Fruit fly (Drosophila melanogaster) whole organism, embryonic: Measurements from ENCODE around the gene Mlc2.

ENCODE experiments used
- CG1024 ChIP-seq: fragments of 200-800 bp; sonication (Bioruptor generic); IDR thresholded peaks from 2 replicates; pipeline ENCODE4 v1.3.6; 2022; ENCODE audit warnings: missing biosample characterization, missing genetic modification characterization
- CG10267 ChIP-seq: fragments of 200-800 bp; sonication (Bioruptor generic); optimal IDR thresholded peaks from 2 replicates; lab custom pipeline; 2018; ENCODE audit warnings: missing biosample characterization, mild to moderate bottlenecking, missing genetic modification characterization, moderate library complexity
- CG10321 ChIP-seq: fragments of 200-800 bp; sonication (Bioruptor generic); IDR thresholded peaks from 2 replicates; pipeline ENCODE4 v1.3.6; 2022; ENCODE audit warnings: missing biosample characterization, missing genetic modification characterization
- CG10959 ChIP-seq: fragments of 200-800 bp; sonication (Bioruptor generic); IDR thresholded peaks from 2 replicates; pipeline ENCODE4 v1.3.6; 2022; ENCODE audit warnings: missing biosample characterization, missing genetic modification characterization
- CG11504 ChIP-seq: fragments of 200-800 bp; sonication (Bioruptor generic); optimal IDR thresholded peaks from 3 replicates; lab custom pipeline; 2019; ENCODE audit warnings: missing biosample characterization, mild to moderate bottlenecking, missing genetic modification characterization, moderate library complexity
- CG12769 ChIP-seq: fragments of 200-800 bp; sonication (Bioruptor generic); optimal IDR thresholded peaks from 2 replicates; lab custom pipeline; 2019; ENCODE audit warnings: missing biosample characterization, mild to moderate bottlenecking, missing genetic modification characterization, moderate library complexity
- CG14860 ChIP-seq: fragments of 200-800 bp; sonication (Bioruptor generic); IDR thresholded peaks from 3 replicates; pipeline ENCODE4 v1.3.6; 2022; ENCODE audit warnings: missing biosample characterization, missing genetic modification characterization; ENCODE audit not compliant: partially characterized antibody
- CG16779 ChIP-seq: fragments of 200-800 bp; sonication (Bioruptor generic); IDR thresholded peaks from 2 replicates; pipeline ENCODE4 v1.3.6; 2022; ENCODE audit warnings: missing biosample characterization, missing genetic modification characterization
- CG1792 ChIP-seq: fragments of 200-800 bp; sonication (Bioruptor generic); optimal IDR thresholded peaks from 2 replicates; lab custom pipeline; 2016; ENCODE audit warnings: missing biosample characterization, missing genetic modification characterization
- CG18262 ChIP-seq: fragments of 200-800 bp; optimal IDR thresholded peaks from 3 replicates; lab custom pipeline; 2019; ENCODE audit warnings: missing biosample characterization, mild to moderate bottlenecking, missing genetic modification characterization, moderate library complexity
- CG2712 ChIP-seq: fragments of 200-800 bp; optimal IDR thresholded peaks from 3 replicates; lab custom pipeline; 2019; ENCODE audit warnings: missing biosample characterization, mild to moderate bottlenecking, missing genetic modification characterization, moderate library complexity
- CG33557 ChIP-seq: fragments of 200-800 bp; sonication (Bioruptor generic); optimal IDR thresholded peaks from 2 replicates; lab custom pipeline; 2019; ENCODE audit warnings: missing biosample characterization, mild to moderate bottlenecking, missing genetic modification characterization, moderate library complexity
- CG42726 ChIP-seq: fragments of 200-800 bp; sonication (Bioruptor generic); IDR thresholded peaks from 2 replicates; pipeline ENCODE4 v1.3.6; 2022; ENCODE audit warnings: missing biosample characterization, missing genetic modification characterization; ENCODE audit not compliant: partially characterized antibody
- CG4730 ChIP-seq: fragments of 200-800 bp; sonication (Bioruptor generic); IDR thresholded peaks from 2 replicates; pipeline ENCODE4 v1.3.6; 2022; ENCODE audit warnings: missing biosample characterization, missing genetic modification characterization
- CG5953 ChIP-seq: fragments of 200-800 bp; sonication (Bioruptor generic); IDR thresholded peaks from 2 replicates; pipeline ENCODE4 v1.3.6; 2022; ENCODE audit warnings: missing biosample characterization, missing genetic modification characterization
- CG6254 ChIP-seq: fragments of 200-800 bp; sonication (Bioruptor generic); optimal IDR thresholded peaks from 3 replicates; lab custom pipeline; 2017; ENCODE audit warnings: mild to moderate bottlenecking, missing biosample characterization, missing genetic modification reagents, missing genetic modification characterization
- CG6272 ChIP-seq: fragments of 200-800 bp; sonication (Bioruptor generic); IDR thresholded peaks from 2 replicates; pipeline ENCODE4 v1.3.6; 2022; ENCODE audit warnings: missing biosample characterization, missing genetic modification characterization
- CG6689 ChIP-seq: fragments of 200-800 bp; sonication (Bioruptor generic); IDR thresholded peaks from 2 replicates; pipeline ENCODE4 v1.3.6; 2022; ENCODE audit warnings: missing biosample characterization, missing genetic modification characterization
- CG8478 ChIP-seq: fragments of >200 bp; optimal IDR thresholded peaks from 2 replicates; lab custom pipeline; 2018
- CkIIα-i1 ChIP-seq: fragments of 200-800 bp; sonication (Bioruptor generic); IDR thresholded peaks from 2 replicates; pipeline ENCODE4 v1.3.6; 2022; ENCODE audit warnings: missing biosample characterization, missing genetic modification characterization
- Dfd ChIP-seq, 2 experiments: fragments of >200 bp; optimal IDR thresholded peaks; 2 replicates each; lab custom pipeline; 2017; ENCODE audit warnings: missing biosample characterization in 2 of 2, missing genetic modification characterization in 2 of 2
- Doc3 ChIP-seq: fragments of 200-800 bp; sonication (Bioruptor generic); IDR thresholded peaks from 3 replicates; pipeline ENCODE4 v1.3.6; 2022; ENCODE audit warnings: missing biosample characterization, missing genetic modification characterization; ENCODE audit not compliant: partially characterized antibody
- Drgx ChIP-seq: fragments of 200-800 bp; sonication (Bioruptor generic); IDR thresholded peaks from 2 replicates; pipeline ENCODE4 v1.3.6; 2022; ENCODE audit warnings: missing biosample characterization, missing genetic modification characterization
- ERR ChIP-seq: fragments of 200-800 bp; sonication (Bioruptor generic); optimal IDR thresholded peaks from 2 replicates; lab custom pipeline; 2016; ENCODE audit warnings: missing biosample characterization, missing genetic modification characterization
- Hand ChIP-seq: fragments of 200-800 bp; sonication (Bioruptor generic); optimal IDR thresholded peaks from 2 replicates; lab custom pipeline; 2017; ENCODE audit warnings: mild to moderate bottlenecking, missing biosample characterization, missing genetic modification reagents, missing genetic modification characterization
- Hr3 ChIP-seq: fragments of 200-800 bp; sonication (Bioruptor generic); optimal IDR thresholded peaks from 3 replicates; lab custom pipeline; 2016; ENCODE audit warnings: missing biosample characterization, missing genetic modification characterization
- Hr78 ChIP-seq, 2 experiments: fragments of 200-800 bp in 1 of 2; fragments of >200 bp in 1 of 2; sonication (Bioruptor generic) in 1 of 2; optimal IDR thresholded peaks; 2 replicates each; lab custom pipeline; 2017 to 2019; ENCODE audit warnings: missing biosample characterization in 2 of 2, missing genetic modification characterization in 2 of 2, mild to moderate bottlenecking in 1 of 2, moderate library complexity in 1 of 2
- Optix ChIP-seq: fragments of 200-800 bp; sonication (Bioruptor generic); IDR thresholded peaks from 3 replicates; pipeline ENCODE4 v1.3.6; 2022; ENCODE audit warnings: missing biosample characterization, missing genetic modification characterization
- Poxn ChIP-seq: fragments of 200-800 bp; sonication (Bioruptor generic); IDR thresholded peaks from 2 replicates; pipeline ENCODE4 v1.3.6; 2022; ENCODE audit warnings: missing biosample characterization, missing genetic modification characterization
- Ravus ChIP-seq: fragments of 200-800 bp; sonication (Bioruptor generic); IDR thresholded peaks from 2 replicates; pipeline ENCODE4 v1.3.6; 2022; ENCODE audit warnings: missing biosample characterization, missing genetic modification characterization
- Sox100B ChIP-seq: fragments of 200-800 bp; sonication (Bioruptor generic); optimal IDR thresholded peaks from 3 replicates; lab custom pipeline; 2018; ENCODE audit warnings: missing biosample characterization, mild to moderate bottlenecking, missing genetic modification characterization
- Sry-β ChIP-seq: fragments of 200-800 bp; sonication (Bioruptor generic); optimal IDR thresholded peaks from 2 replicates; lab custom pipeline; 2018; ENCODE audit warnings: missing biosample characterization, mild to moderate bottlenecking, missing genetic modification characterization, moderate library complexity
- Taf1 ChIP-seq: fragments of 200-800 bp; sonication (Bioruptor generic); IDR thresholded peaks from 2 replicates; pipeline ENCODE4 v1.3.6; 2022; ENCODE audit warnings: missing biosample characterization, missing genetic modification characterization
- aop ChIP-seq: fragments of 200-800 bp; sonication (Bioruptor generic); IDR thresholded peaks from 2 replicates; pipeline ENCODE4 v1.3.6; 2022; ENCODE audit warnings: missing biosample characterization, missing genetic modification characterization
- ash1 ChIP-seq: fragments of 200-800 bp; sonication (Bioruptor generic); optimal IDR thresholded peaks from 2 replicates; lab custom pipeline; 2018; ENCODE audit warnings: missing biosample characterization, mild to moderate bottlenecking, missing genetic modification characterization
- az2 ChIP-seq: fragments of 200-800 bp; sonication (Bioruptor generic); optimal IDR thresholded peaks from 3 replicates; lab custom pipeline; 2016; ENCODE audit warnings: missing biosample characterization, missing genetic modification characterization
- cg ChIP-seq: fragments of 200-800 bp; sonication (Bioruptor generic); optimal IDR thresholded peaks from 3 replicates; lab custom pipeline; 2019; ENCODE audit warnings: missing biosample characterization, mild to moderate bottlenecking, missing genetic modification characterization, moderate library complexity
- fu2 ChIP-seq: fragments of 200-800 bp; sonication (Bioruptor generic); optimal IDR thresholded peaks from 2 replicates; lab custom pipeline; 2016; ENCODE audit warnings: missing biosample characterization, missing genetic modification characterization
- grn ChIP-seq: fragments of 200-800 bp; sonication (Bioruptor generic); optimal IDR thresholded peaks from 3 replicates; lab custom pipeline; 2017; ENCODE audit warnings: missing biosample characterization, missing genetic modification characterization
- gro ChIP-seq: fragments of 200-800 bp; sonication (Bioruptor generic); optimal IDR thresholded peaks from 2 replicates; lab custom pipeline; 2016; ENCODE audit warnings: missing biosample characterization, missing genetic modification characterization
- her ChIP-seq: fragments of 200-800 bp; sonication (Bioruptor generic); optimal IDR thresholded peaks from 2 replicates; lab custom pipeline; 2016; ENCODE audit warnings: missing biosample characterization, missing genetic modification characterization
- ind ChIP-seq: fragments of 200-800 bp; sonication (Bioruptor generic); optimal IDR thresholded peaks from 3 replicates; lab custom pipeline; 2016; ENCODE audit warnings: missing biosample characterization, missing genetic modification characterization
- lbe ChIP-seq: fragments of 200-800 bp; sonication (Bioruptor generic); optimal IDR thresholded peaks from 2 replicates; lab custom pipeline; 2016; ENCODE audit warnings: missing biosample characterization, mild to moderate bottlenecking, missing genetic modification characterization
- mam ChIP-seq: fragments of 200-800 bp; sonication (Bioruptor generic); optimal IDR thresholded peaks from 3 replicates; lab custom pipeline; 2016; ENCODE audit warnings: missing biosample characterization, missing genetic modification characterization
- phol ChIP-seq: fragments of 200-800 bp; sonication (Bioruptor generic); optimal IDR thresholded peaks from 3 replicates; lab custom pipeline; 2018; ENCODE audit warnings: missing biosample characterization, mild to moderate bottlenecking, missing genetic modification characterization, moderate library complexity
- sqz ChIP-seq: fragments of 200-800 bp; sonication (Bioruptor generic); optimal IDR thresholded peaks from 3 replicates; lab custom pipeline; 2018; ENCODE audit warnings: missing biosample characterization, mild to moderate bottlenecking, missing genetic modification characterization
- sr ChIP-seq: fragments of 200-800 bp; sonication (Bioruptor generic); IDR thresholded peaks from 3 replicates; pipeline ENCODE4 v1.3.6; 2022; ENCODE audit warnings: missing biosample characterization, missing genetic modification characterization
- stc ChIP-seq: fragments of 200-800 bp; sonication (Bioruptor generic); IDR thresholded peaks from 2 replicates; pipeline ENCODE4 v1.3.6; 2022; ENCODE audit warnings: missing biosample characterization, missing genetic modification characterization
- tll ChIP-seq, 2 experiments: fragments of 200-800 bp in 1 of 2; fragments of >200 bp in 1 of 2; sonication (Bioruptor generic) in 1 of 2; optimal IDR thresholded peaks; 2 replicates each; lab custom pipeline; 2017 to 2019; ENCODE audit warnings: missing biosample characterization in 2 of 2, missing genetic modification characterization in 2 of 2, mild to moderate bottlenecking in 1 of 2, moderate library complexity in 1 of 2
- unc-4 ChIP-seq: fragments of 200-800 bp; sonication (Bioruptor generic); IDR thresholded peaks from 2 replicates; pipeline ENCODE4 v1.3.6; 2022; ENCODE audit warnings: missing biosample characterization, missing genetic modification characterization; ENCODE audit not compliant: partially characterized antibody
- zen ChIP-seq: fragments of 200-800 bp; sonication (Bioruptor generic); optimal IDR thresholded peaks from 3 replicates; lab custom pipeline; 2018; ENCODE audit warnings: missing biosample characterization, mild to moderate bottlenecking, missing genetic modification characterization, moderate library complexity

The Mlc2 gene

dm6 chr3R:30195606-30196049, 21.3 kb upstream of the Mlc2 start (continued):
- TF ChIP-seq CG10959 (GFP tag; lab: Robert Waterston, UW) = no peak
- no peak for TF ChIP-seq Hr3 (GFP tag; lab: Kevin White, UChicago)
- TF ChIP-seq Poxn = no peak
- TF ChIP-seq Doc3 = no peak
- TF ChIP-seq Hr78 (GFP tag; optimal IDR thresholded peaks at IDR 0.05; lab: Kevin White, UChicago) = peak in 1 of 2 experiments; percentile 4
- no peak for TF ChIP-seq Optix
- peak; percentile 39 for TF ChIP-seq stc (GFP tag; lab: Robert Waterston, UW)
- no peak for TF ChIP-seq cg (GFP tag; lab: Kevin White, UChicago)
- TF ChIP-seq her (GFP tag; lab: Kevin White, UChicago) = peak; percentile 72
- TF ChIP-seq lbe (GFP tag; lab: Kevin White, UChicago) = no peak
- no peak for TF ChIP-seq CG10267 (tag; lab: Kevin White, UChicago)
- peak; percentile 25 for TF ChIP-seq CG2712 (tag; lab: Kevin White, UChicago)
- peak; percentile 71 for TF ChIP-seq CG16779 (GFP tag; lab: Robert Waterston, UW)
- TF ChIP-seq unc-4 (GFP tag; lab: Robert Waterston, UW) = no peak
- TF ChIP-seq Hand (GFP tag; lab: Kevin White, UChicago) = no peak
- no peak for TF ChIP-seq CG5953 (GFP tag; lab: Robert Waterston, UW)
- no peak for TF ChIP-seq CG14860 (GFP tag; lab: Robert Waterston, UW)
- TF ChIP-seq CG33557 (GFP tag; lab: Kevin White, UChicago) = no peak
- no peak for TF ChIP-seq CG8478
- peak; percentile 21; the same call in 1 of the 2 replicates for TF ChIP-seq Taf1 (GFP tag; lab: Robert Waterston, UW)
- TF ChIP-seq Sry-β = no peak
- TF ChIP-seq CG10321 (GFP tag; lab: Robert Waterston, UW) = no peak
- TF ChIP-seq ind (GFP tag; lab: Kevin White, UChicago) = peak; percentile 41
- TF ChIP-seq CG12769 (tag; lab: Kevin White, UChicago) = peak; percentile 65
- no peak for TF ChIP-seq sqz (GFP tag; lab: Kevin White, UChicago)
- TF ChIP-seq CG42726 (GFP tag; lab: Robert Waterston, UW) = no peak
- TF ChIP-seq Sox100B (GFP tag; lab: Kevin White, UChicago) = no peak
- TF ChIP-seq az2 (GFP tag; lab: Kevin White, UChicago) = no peak
- peak; percentile 35; the same call in 1 of the 2 replicates for TF ChIP-seq Drgx (GFP tag; lab: Robert Waterston, UW)
- no peak for TF ChIP-seq sr
- peak; percentile 10 for TF ChIP-seq phol (tag; lab: Kevin White, UChicago)
- no peak for TF ChIP-seq aop (GFP tag; lab: Robert Waterston, UW)
- TF ChIP-seq CG1024 (GFP tag; lab: Robert Waterston, UW) = no peak
- TF ChIP-seq fu2 = peak; percentile 47
- TF ChIP-seq CG1792 = no peak
- no peak for TF ChIP-seq zen (tag; lab: Kevin White, UChicago)
- TF ChIP-seq CG4730 = 0 out of 2 replicates have a peak, but pooled peaks have one; percentile 20
- no peak for TF ChIP-seq tll (GFP tag; optimal IDR thresholded peaks at IDR 0.05; lab: Kevin White, UChicago)
- TF ChIP-seq CG18262 (tag; lab: Kevin White, UChicago) = peak; percentile 20
- TF ChIP-seq ash1 (GFP tag; lab: Kevin White, UChicago) = no peak
- TF ChIP-seq Dfd (GFP tag; optimal IDR thresholded peaks at IDR 0.05; lab: Kevin White, UChicago) = no peak
- 0 out of 2 replicates have a peak, but pooled peaks have one; percentile 16 for TF ChIP-seq CG6272 (GFP tag; lab: Robert Waterston, UW)
- TF ChIP-seq mam = no peak
- TF ChIP-seq CG6689 (GFP tag; lab: Robert Waterston, UW) = no peak
- TF ChIP-seq gro (GFP tag; lab: Kevin White, UChicago) = no peak
- peak; percentile 11 for TF ChIP-seq ERR
- no peak for TF ChIP-seq grn (GFP tag; lab: Kevin White, UChicago)
- TF ChIP-seq CkIIα-i1 (GFP tag; lab: Robert Waterston, UW) = no peak
- TF ChIP-seq CG11504 (tag; lab: Kevin White, UChicago) = peak; percentile 44
- no peak for TF ChIP-seq Ravus (GFP tag; lab: Robert Waterston, UW)
- no peak for TF ChIP-seq CG6254 (GFP tag; lab: Kevin White, UChicago)
